Worm (Caenorhabditis elegans): ENCODE data around the gene T26G10.5.

DNA sequence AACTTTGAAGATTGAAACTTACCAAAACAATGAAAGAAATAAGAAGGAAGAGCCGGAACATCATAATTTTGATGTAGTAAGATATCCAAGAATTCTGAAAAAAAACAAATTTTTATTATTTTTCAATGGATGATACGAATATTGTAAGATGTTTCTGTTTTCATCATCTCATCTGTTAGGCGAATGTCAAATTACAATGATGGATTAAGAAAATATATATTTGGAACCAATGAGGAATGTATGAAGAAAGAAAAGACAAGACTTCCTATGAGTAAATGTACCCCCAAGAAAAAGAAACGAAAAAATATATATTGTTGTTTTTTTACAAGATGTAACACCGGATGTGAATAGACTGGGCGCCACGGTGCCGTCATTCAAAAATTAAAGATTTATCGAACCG, at the start of gene T26G10.5:
- no peak for TF ChIP-seq ceh-31 (tag; optimal IDR thresholded peaks at IDR 0.05)
- no peak for TF ChIP-seq pqm-1 (tag; optimal IDR thresholded peaks at IDR 0.05)
- TF ChIP-seq pag-3 (tag; optimal IDR thresholded peaks at IDR 0.05; ENCODE audit: borderline replicate concordance) = no peak
- no peak for TF ChIP-seq hlh-30 (tag; optimal IDR thresholded peaks at IDR 0.05; ENCODE audit: insufficient read depth)
- TF ChIP-seq nhr-11 (tag; optimal IDR thresholded peaks at IDR 0.05) = no peak
- no peak for TF ChIP-seq eyg-1 (tag; optimal IDR thresholded peaks at IDR 0.05)
- TF ChIP-seq sox-2 (GFP tag; IDR thresholded peaks at IDR 0.05) = no peak
- TF ChIP-seq ceh-9 (tag; optimal IDR thresholded peaks at IDR 0.05) = no peak
- TF ChIP-seq elt-2 (tag; optimal IDR thresholded peaks at IDR 0.05) = no peak
- no peak for TF ChIP-seq hlh-15 (tag; optimal IDR thresholded peaks at IDR 0.05)
- TF ChIP-seq dmd-4 (tag; optimal IDR thresholded peaks at IDR 0.05; ENCODE audit: borderline replicate concordance) = no peak
